ENCODE assay signal across 1 fruit fly cellular context in the genomic region with DNA sequence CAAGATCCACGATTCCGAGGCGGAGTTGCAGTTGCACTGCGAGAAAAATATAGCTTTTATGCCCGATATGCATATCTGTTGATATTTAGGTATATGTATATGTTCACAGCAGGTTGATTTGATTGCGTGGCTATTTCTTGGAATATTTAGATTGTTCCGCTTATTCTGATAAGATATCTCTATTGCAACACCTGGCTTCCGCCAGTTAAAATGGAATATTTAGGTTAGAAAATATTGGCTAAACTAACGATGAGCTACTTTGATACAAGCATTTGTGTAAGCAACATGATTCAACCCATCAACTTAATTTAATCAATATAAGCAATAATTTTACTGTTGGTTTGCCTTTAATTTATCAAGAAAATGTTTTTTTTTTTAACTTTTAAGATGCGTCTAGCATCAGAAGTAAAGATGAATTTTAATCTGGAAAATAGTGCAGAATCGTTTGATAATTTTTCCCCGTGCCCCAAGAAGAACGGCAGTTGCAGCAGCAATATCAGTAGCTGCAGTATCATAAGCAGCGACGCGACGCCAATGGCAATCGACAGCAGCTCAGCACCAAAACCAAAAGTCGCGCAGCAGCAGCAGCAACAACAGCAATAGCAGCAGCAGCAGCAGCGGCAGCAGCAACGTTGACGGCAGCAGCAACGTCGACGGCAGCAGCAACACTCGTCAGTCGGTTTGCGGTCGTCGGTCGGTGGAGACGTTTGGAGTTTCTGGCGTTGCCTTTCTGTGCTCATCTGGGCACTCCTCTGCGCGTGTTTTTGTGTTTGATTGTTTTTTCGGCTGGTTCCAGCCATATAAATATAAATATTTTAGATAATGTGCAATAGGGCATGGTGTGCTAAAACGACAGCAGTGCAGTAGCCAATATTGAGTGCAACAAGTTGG.
A peak's percentile ranks its signal among the peaks of the same experiment; 100 is the strongest.
TF ChIP-seq lines count a peak whose summit lies in the region.

No protein-coding gene starts in this region.

TF ChIP-seq in whole organism, embryonic, 481 proteins besides CTCF, POLR2A, EP300 and RAD21 (continued from another document):
- TF ChIP-seq ac (GFP tag; optimal IDR thresholded peaks at IDR 0.05; lab: Kevin White, UChicago) = no peak
- TF ChIP-seq CG17359 (tag; optimal IDR thresholded peaks at IDR 0.05; lab: Kevin White, UChicago) = no peak
- no peak for TF ChIP-seq CrebB (tag; optimal IDR thresholded peaks at IDR 0.05; lab: Kevin White, UChicago)
- no peak for TF ChIP-seq CG17328 (GFP tag; IDR thresholded peaks at IDR 0.05; lab: Robert Waterston, UW)
- peak; percentile 45; the same call in 1 of the 2 replicates for TF ChIP-seq Bgb (GFP tag; IDR thresholded peaks at IDR 0.05; lab: Robert Waterston, UW; ENCODE audit: partially characterized antibody)
- no peak for TF ChIP-seq Chrac-16 (GFP tag; optimal IDR thresholded peaks at IDR 0.05; lab: Kevin White, UChicago)
- no peak for TF ChIP-seq CG31388 (GFP tag; optimal IDR thresholded peaks at IDR 0.05; lab: Kevin White, UChicago)
- no peak for TF ChIP-seq CG7786 (GFP tag; optimal IDR thresholded peaks at IDR 0.05; lab: Kevin White, UChicago)
- no peak for TF ChIP-seq Hand (GFP tag; optimal IDR thresholded peaks at IDR 0.05; lab: Kevin White, UChicago)
- no peak for TF ChIP-seq CG18764 (GFP tag; optimal IDR thresholded peaks at IDR 0.05; lab: Kevin White, UChicago)
- no peak for TF ChIP-seq Optix (GFP tag; IDR thresholded peaks at IDR 0.05; lab: Robert Waterston, UW)
- TF ChIP-seq CG12104 (GFP tag; optimal IDR thresholded peaks at IDR 0.05; lab: Kevin White, UChicago) = no peak
- TF ChIP-seq Adf1 (GFP tag; IDR thresholded peaks at IDR 0.05; lab: Robert Waterston, UW) = peak; percentile 96
- TF ChIP-seq phol (tag; optimal IDR thresholded peaks at IDR 0.05; lab: Kevin White, UChicago) = peak; percentile 25
- TF ChIP-seq CG4328 (GFP tag; optimal IDR thresholded peaks at IDR 0.05; lab: Kevin White, UChicago) = no peak
- TF ChIP-seq ab (GFP tag; optimal IDR thresholded peaks at IDR 0.05; lab: Kevin White, UChicago) = no peak
- TF ChIP-seq CG15601 (tag; optimal IDR thresholded peaks at IDR 0.05; lab: Kevin White, UChicago) = no peak
- TF ChIP-seq p53 (GFP tag; optimal IDR thresholded peaks at IDR 0.05; lab: Kevin White, UChicago) = no peak
- no peak for TF ChIP-seq en (GFP tag; optimal IDR thresholded peaks at IDR 0.05; lab: Kevin White, UChicago)
- no peak for TF ChIP-seq psq (GFP tag; optimal IDR thresholded peaks at IDR 0.05; lab: Kevin White, UChicago)
- peak; percentile 8 for TF ChIP-seq CG1602 (GFP tag; optimal IDR thresholded peaks at IDR 0.05; lab: Kevin White, UChicago)
- no peak for TF ChIP-seq CG13123 (GFP tag; optimal IDR thresholded peaks at IDR 0.05; lab: Kevin White, UChicago)
- TF ChIP-seq CG2889 (GFP tag; IDR thresholded peaks at IDR 0.05; lab: Robert Waterston, UW) = no peak
- no peak for TF ChIP-seq Dip2 (GFP tag; IDR thresholded peaks at IDR 0.05; lab: Robert Waterston, UW)
- no peak for TF ChIP-seq CG17568 (GFP tag; optimal IDR thresholded peaks at IDR 0.05; lab: Kevin White, UChicago)
- TF ChIP-seq CG1832 (GFP tag; optimal IDR thresholded peaks at IDR 0.05; lab: Kevin White, UChicago) = no peak
- no peak for TF ChIP-seq croc (GFP tag; conservative IDR thresholded peaks at IDR 0.05; lab: Robert Waterston, UW)
- 0 out of 3 replicates have a peak, but pooled peaks have one; percentile 42 for TF ChIP-seq sr (GFP tag; IDR thresholded peaks at IDR 0.05; lab: Robert Waterston, UW)
- no peak for TF ChIP-seq CG10209 (GFP tag; optimal IDR thresholded peaks at IDR 0.05; lab: Kevin White, UChicago)
- TF ChIP-seq CG14441 (GFP tag; IDR thresholded peaks at IDR 0.05; lab: Robert Waterston, UW) = no peak
- no peak for TF ChIP-seq GATAe (GFP tag; conservative IDR thresholded peaks at IDR 0.05; lab: Robert Waterston, UW)
- no peak for TF ChIP-seq dysf (GFP tag; IDR thresholded peaks at IDR 0.05; lab: Robert Waterston, UW)
- TF ChIP-seq Ets97D (GFP tag; optimal IDR thresholded peaks at IDR 0.05; lab: Kevin White, UChicago) = no peak
- TF ChIP-seq al (GFP tag; IDR thresholded peaks at IDR 0.05; lab: Robert Waterston, UW) = no peak
- TF ChIP-seq HmgD (GFP tag; optimal IDR thresholded peaks at IDR 0.05; lab: Kevin White, UChicago) = no peak
- no peak for TF ChIP-seq trem (tag; optimal IDR thresholded peaks at IDR 0.05; lab: Kevin White, UChicago)
- TF ChIP-seq shn (GFP tag; optimal IDR thresholded peaks at IDR 0.05; lab: Kevin White, UChicago) = no peak
- peak; percentile 26 for TF ChIP-seq CG10979 (tag; optimal IDR thresholded peaks at IDR 0.05; lab: Kevin White, UChicago)
- no peak for TF ChIP-seq org-1 (GFP tag; optimal IDR thresholded peaks at IDR 0.05; lab: Kevin White, UChicago)
- no peak for TF ChIP-seq Mes4 (GFP tag; optimal IDR thresholded peaks at IDR 0.05; lab: Kevin White, UChicago)
- TF ChIP-seq MBD-R2 (GFP tag; IDR thresholded peaks at IDR 0.05; lab: Robert Waterston, UW) = no peak
- TF ChIP-seq grn (GFP tag; optimal IDR thresholded peaks at IDR 0.05; lab: Kevin White, UChicago) = no peak
- no peak for TF ChIP-seq Dip3 (GFP tag; optimal IDR thresholded peaks at IDR 0.05; lab: Kevin White, UChicago)
- no peak for TF ChIP-seq Six4 (GFP tag; optimal IDR thresholded peaks at IDR 0.05; lab: Kevin White, UChicago)
- no peak for TF ChIP-seq CG15514 (GFP tag; optimal IDR thresholded peaks at IDR 0.05; lab: Kevin White, UChicago)
- no peak for TF ChIP-seq nau (GFP tag; optimal IDR thresholded peaks at IDR 0.05; lab: Kevin White, UChicago)
- no peak for TF ChIP-seq CG10366 (GFP tag; IDR thresholded peaks at IDR 0.05; lab: Robert Waterston, UW)
- TF ChIP-seq inv (GFP tag; IDR thresholded peaks at IDR 0.05; lab: Robert Waterston, UW; ENCODE audit: partially characterized antibody) = no peak
- TF ChIP-seq CG4820 (GFP tag; optimal IDR thresholded peaks at IDR 0.05; lab: Kevin White, UChicago) = peak; percentile 6
- no peak for TF ChIP-seq Antp (GFP tag; optimal IDR thresholded peaks at IDR 0.05; lab: Kevin White, UChicago)
- TF ChIP-seq MTF-1 (GFP tag; optimal IDR thresholded peaks at IDR 0.05; lab: Kevin White, UChicago; ENCODE audit: borderline replicate concordance) = no peak
